Fruit fly (Drosophila melanogaster) whole organism, embryonic: ENCODE results near the gene tral.

ENCODE experiments used
- Aef1 ChIP-seq: fragments of 200-800 bp; sonication (Bioruptor generic); IDR thresholded peaks from 3 replicates; pipeline ENCODE4 v1.3.6; 2022; ENCODE audit warnings: missing biosample characterization, missing genetic modification characterization
- Blimp-1 ChIP-seq: fragments of 200-800 bp; sonication (Bioruptor generic); optimal IDR thresholded peaks from 3 replicates; lab custom pipeline; 2018; ENCODE audit warnings: missing biosample characterization, missing genetic modification characterization, mild to moderate bottlenecking, moderate library complexity, missing genetic modification reagents
- CG10959 ChIP-seq: fragments of 200-800 bp; sonication (Bioruptor generic); IDR thresholded peaks from 2 replicates; pipeline ENCODE4 v1.3.6; 2022; ENCODE audit warnings: missing biosample characterization, missing genetic modification characterization
- CG11085 ChIP-seq: fragments of 200-800 bp; sonication (Bioruptor generic); IDR thresholded peaks from 2 replicates; pipeline ENCODE4 v1.3.6; 2022; ENCODE audit warnings: missing biosample characterization, missing genetic modification characterization
- CG11247 ChIP-seq: fragments of 200-800 bp; sonication (Bioruptor generic); IDR thresholded peaks from 2 replicates; pipeline ENCODE4 v1.3.6; 2022; ENCODE audit warnings: missing biosample characterization, missing genetic modification characterization
- CG11695 ChIP-seq: fragments of 200-800 bp; sonication (Bioruptor generic); IDR thresholded peaks from 3 replicates; pipeline ENCODE4 v1.3.6; 2022; ENCODE audit warnings: missing biosample characterization, missing genetic modification characterization
- CG11696 ChIP-seq: fragments of 200-800 bp; sonication (Bioruptor generic); IDR thresholded peaks from 2 replicates; pipeline ENCODE4 v1.3.6; 2022; ENCODE audit warnings: missing biosample characterization, missing genetic modification characterization
- CG14667 ChIP-seq: fragments of 200-800 bp; sonication (Bioruptor generic); IDR thresholded peaks from 2 replicates; pipeline ENCODE4 v1.3.6; 2022; ENCODE audit warnings: missing biosample characterization, missing genetic modification characterization
- CG15073 ChIP-seq: fragments of 200-800 bp; sonication (Bioruptor generic); optimal IDR thresholded peaks from 2 replicates; lab custom pipeline; 2016; ENCODE audit warnings: missing biosample characterization, missing genetic modification characterization
- CG15696 ChIP-seq: fragments of 200-800 bp; sonication (Bioruptor generic); optimal IDR thresholded peaks from 2 replicates; lab custom pipeline; 2019; ENCODE audit warnings: missing biosample characterization, mild to moderate bottlenecking, missing genetic modification characterization, moderate library complexity
- CG17328 ChIP-seq: fragments of 200-800 bp; sonication (Bioruptor generic); IDR thresholded peaks from 2 replicates; pipeline ENCODE4 v1.3.6; 2022; ENCODE audit warnings: missing biosample characterization, missing genetic modification characterization
- CG17568 ChIP-seq: fragments of 200-800 bp; sonication (Bioruptor generic); optimal IDR thresholded peaks from 2 replicates; lab custom pipeline; 2018; ENCODE audit warnings: missing biosample characterization, mild to moderate bottlenecking, missing genetic modification characterization, moderate library complexity
- CG18764 ChIP-seq: fragments of 200-800 bp; sonication (Bioruptor generic); optimal IDR thresholded peaks from 3 replicates; lab custom pipeline; 2016; ENCODE audit warnings: missing biosample characterization, missing genetic modification characterization
- CG2116 ChIP-seq: fragments of 200-800 bp; sonication (Bioruptor generic); optimal IDR thresholded peaks from 3 replicates; lab custom pipeline; 2018; ENCODE audit warnings: missing biosample characterization, mild to moderate bottlenecking, missing genetic modification characterization
- CG2120 ChIP-seq: fragments of 200-800 bp; sonication (Bioruptor generic); optimal IDR thresholded peaks from 3 replicates; lab custom pipeline; 2016; ENCODE audit warnings: missing biosample characterization, missing genetic modification characterization
- CG30403 ChIP-seq: fragments of 200-800 bp; sonication (Bioruptor generic); optimal IDR thresholded peaks from 3 replicates; lab custom pipeline; 2016; ENCODE audit warnings: missing biosample characterization, missing genetic modification characterization
- CG3065 ChIP-seq: fragments of 200-800 bp; sonication (Bioruptor generic); optimal IDR thresholded peaks from 2 replicates; lab custom pipeline; 2016; ENCODE audit warnings: missing biosample characterization, missing genetic modification characterization
- CG33557 ChIP-seq: fragments of 200-800 bp; sonication (Bioruptor generic); optimal IDR thresholded peaks from 2 replicates; lab custom pipeline; 2019; ENCODE audit warnings: missing biosample characterization, mild to moderate bottlenecking, missing genetic modification characterization, moderate library complexity
- CG3995 ChIP-seq: fragments of 200-800 bp; sonication (Bioruptor generic); optimal IDR thresholded peaks from 3 replicates; lab custom pipeline; 2016; ENCODE audit warnings: missing biosample characterization, missing genetic modification characterization
- CG4282 ChIP-seq: fragments of 200-800 bp; sonication (Bioruptor generic); optimal IDR thresholded peaks from 2 replicates; lab custom pipeline; 2016; ENCODE audit warnings: missing biosample characterization, missing genetic modification characterization
- CG4360 ChIP-seq: fragments of 200-800 bp; sonication (Bioruptor generic); IDR thresholded peaks from 2 replicates; pipeline ENCODE4 v1.3.6; 2022; ENCODE audit warnings: missing biosample characterization, missing genetic modification characterization
- CG6854 ChIP-seq: fragments of 200-800 bp; sonication (Bioruptor generic); optimal IDR thresholded peaks from 3 replicates; lab custom pipeline; 2017; ENCODE audit warnings: missing biosample characterization, mild to moderate bottlenecking, missing genetic modification characterization
- CG9797 ChIP-seq: fragments of 200-800 bp; sonication (Bioruptor generic); optimal IDR thresholded peaks from 3 replicates; lab custom pipeline; 2018; ENCODE audit warnings: missing biosample characterization, mild to moderate bottlenecking, missing genetic modification characterization
- Dad ChIP-seq: fragments of 200-800 bp; sonication (Bioruptor generic); optimal IDR thresholded peaks from 3 replicates; lab custom pipeline; 2016; ENCODE audit warnings: missing biosample characterization, missing genetic modification characterization
- E2f1 ChIP-seq: fragments of 200-800 bp; sonication (Bioruptor generic); IDR thresholded peaks from 2 replicates; pipeline ENCODE4 v1.3.6; 2022; ENCODE audit warnings: missing biosample characterization, missing genetic modification characterization
- HLHmδ ChIP-seq: fragments of 200-800 bp; sonication (Bioruptor generic); optimal IDR thresholded peaks from 2 replicates; lab custom pipeline; 2018; ENCODE audit warnings: missing biosample characterization, mild to moderate bottlenecking, missing genetic modification characterization, moderate library complexity
- Hand ChIP-seq: fragments of 200-800 bp; sonication (Bioruptor generic); optimal IDR thresholded peaks from 2 replicates; lab custom pipeline; 2017; ENCODE audit warnings: mild to moderate bottlenecking, missing biosample characterization, missing genetic modification reagents, missing genetic modification characterization
- Hey ChIP-seq: fragments of 200-800 bp; sonication (Bioruptor generic); optimal IDR thresholded peaks from 3 replicates; lab custom pipeline; 2018; ENCODE audit warnings: missing biosample characterization, mild to moderate bottlenecking, missing genetic modification characterization
- NK7.1 ChIP-seq: fragments of 200-800 bp; sonication (Bioruptor generic); optimal IDR thresholded peaks from 3 replicates; lab custom pipeline; 2016; ENCODE audit warnings: missing biosample characterization, missing genetic modification characterization
- Ravus ChIP-seq: fragments of 200-800 bp; sonication (Bioruptor generic); IDR thresholded peaks from 2 replicates; pipeline ENCODE4 v1.3.6; 2022; ENCODE audit warnings: missing biosample characterization, missing genetic modification characterization
- Rfx ChIP-seq: fragments of 200-800 bp; sonication (Bioruptor generic); IDR thresholded peaks from 2 replicates; pipeline ENCODE4 v1.3.6; 2022; ENCODE audit warnings: missing biosample characterization, missing genetic modification characterization
- Side ChIP-seq: fragments of 200-800 bp; sonication (Bioruptor generic); optimal IDR thresholded peaks from 2 replicates; lab custom pipeline; 2016; ENCODE audit warnings: missing biosample characterization, missing genetic modification characterization
- Six4 ChIP-seq: fragments of 200-800 bp; sonication (Bioruptor generic); optimal IDR thresholded peaks from 2 replicates; lab custom pipeline; 2016; ENCODE audit warnings: missing biosample characterization, missing genetic modification characterization
- abd-A ChIP-seq: fragments of 200-800 bp; sonication (Bioruptor generic); optimal IDR thresholded peaks from 3 replicates; lab custom pipeline; 2019; ENCODE audit warnings: missing biosample characterization, mild to moderate bottlenecking, missing genetic modification characterization, moderate library complexity
- ato ChIP-seq: fragments of 200-800 bp; sonication (Bioruptor generic); IDR thresholded peaks from 2 replicates; pipeline ENCODE4 v1.3.6; 2022; ENCODE audit warnings: missing biosample characterization, missing genetic modification characterization; ENCODE audit not compliant: partially characterized antibody
- br ChIP-seq: fragments of >200 bp; optimal IDR thresholded peaks from 2 replicates; lab custom pipeline; 2017
- bsh ChIP-seq, 2 experiments: fragments of 200-800 bp; sonication (Bioruptor generic); optimal IDR thresholded peaks; 2 replicates each; lab custom pipeline; 2017 to 2018; ENCODE audit warnings: mild to moderate bottlenecking in 2 of 2, missing biosample characterization in 2 of 2, missing genetic modification characterization in 2 of 2, moderate library complexity in 1 of 2
- cg ChIP-seq: fragments of 200-800 bp; sonication (Bioruptor generic); optimal IDR thresholded peaks from 3 replicates; lab custom pipeline; 2019; ENCODE audit warnings: missing biosample characterization, mild to moderate bottlenecking, missing genetic modification characterization, moderate library complexity
- da ChIP-seq: fragments of 200-800 bp; sonication (Bioruptor generic); optimal IDR thresholded peaks from 2 replicates; lab custom pipeline; 2016; ENCODE audit warnings: missing biosample characterization, missing genetic modification characterization
- gem ChIP-seq: fragments of 200-800 bp; sonication (Bioruptor generic); optimal IDR thresholded peaks from 2 replicates; lab custom pipeline; 2019; ENCODE audit warnings: missing biosample characterization, mild to moderate bottlenecking, missing genetic modification characterization, moderate library complexity
- luna ChIP-seq: fragments of 200-800 bp; sonication (Bioruptor generic); optimal IDR thresholded peaks from 2 replicates; lab custom pipeline; 2016; ENCODE audit warnings: missing biosample characterization, missing genetic modification characterization
- nerfin-2 ChIP-seq: fragments of 200-800 bp; sonication (Bioruptor generic); IDR thresholded peaks from 2 replicates; pipeline ENCODE4 v1.3.6; 2022; ENCODE audit warnings: missing biosample characterization, missing genetic modification characterization; ENCODE audit not compliant: partially characterized antibody
- odd ChIP-seq: fragments of 200-800 bp; sonication (Bioruptor generic); optimal IDR thresholded peaks from 2 replicates; lab custom pipeline; 2017; ENCODE audit warnings: missing biosample characterization, mild to moderate bottlenecking, missing genetic modification characterization
- p53 ChIP-seq: fragments of 200-800 bp; sonication (Bioruptor generic); optimal IDR thresholded peaks from 2 replicates; lab custom pipeline; 2016; ENCODE audit warnings: missing biosample characterization, missing genetic modification characterization
- pita ChIP-seq: fragments of 200-800 bp; sonication (Bioruptor generic); optimal IDR thresholded peaks from 2 replicates; lab custom pipeline; 2017; ENCODE audit warnings: missing biosample characterization, mild to moderate bottlenecking, missing genetic modification characterization
- sc ChIP-seq, 3 experiments: fragments of >200 bp in 2 of 3; fragments of 200-800 bp in 1 of 3; sonication (Bioruptor generic) in 1 of 3; optimal IDR thresholded peaks; 2 replicates in 2 of 3; 3 replicates in 1 of 3; lab custom pipeline; 2017; ENCODE audit warnings: mild to moderate bottlenecking in 1 of 3, missing biosample characterization in 1 of 3, missing genetic modification characterization in 1 of 3, missing genetic modification reagents in 1 of 3
- shn ChIP-seq: fragments of 200-800 bp; sonication (Bioruptor generic); optimal IDR thresholded peaks from 3 replicates; lab custom pipeline; 2016; ENCODE audit warnings: missing biosample characterization, missing genetic modification characterization
- tap ChIP-seq: fragments of 200-800 bp; optimal IDR thresholded peaks from 3 replicates; lab custom pipeline; 2019; ENCODE audit warnings: missing biosample characterization, mild to moderate bottlenecking, missing genetic modification characterization, moderate library complexity
- tin ChIP-seq: fragments of 200-800 bp; sonication (Bioruptor generic); optimal IDR thresholded peaks from 3 replicates; lab custom pipeline; 2016; ENCODE audit warnings: missing biosample characterization, missing genetic modification characterization
- unpg ChIP-seq: fragments of 200-800 bp; sonication (Bioruptor generic); optimal IDR thresholded peaks from 3 replicates; lab custom pipeline; 2018; ENCODE audit warnings: missing biosample characterization, mild to moderate bottlenecking, missing genetic modification characterization, moderate library complexity

The tral gene

DNA sequence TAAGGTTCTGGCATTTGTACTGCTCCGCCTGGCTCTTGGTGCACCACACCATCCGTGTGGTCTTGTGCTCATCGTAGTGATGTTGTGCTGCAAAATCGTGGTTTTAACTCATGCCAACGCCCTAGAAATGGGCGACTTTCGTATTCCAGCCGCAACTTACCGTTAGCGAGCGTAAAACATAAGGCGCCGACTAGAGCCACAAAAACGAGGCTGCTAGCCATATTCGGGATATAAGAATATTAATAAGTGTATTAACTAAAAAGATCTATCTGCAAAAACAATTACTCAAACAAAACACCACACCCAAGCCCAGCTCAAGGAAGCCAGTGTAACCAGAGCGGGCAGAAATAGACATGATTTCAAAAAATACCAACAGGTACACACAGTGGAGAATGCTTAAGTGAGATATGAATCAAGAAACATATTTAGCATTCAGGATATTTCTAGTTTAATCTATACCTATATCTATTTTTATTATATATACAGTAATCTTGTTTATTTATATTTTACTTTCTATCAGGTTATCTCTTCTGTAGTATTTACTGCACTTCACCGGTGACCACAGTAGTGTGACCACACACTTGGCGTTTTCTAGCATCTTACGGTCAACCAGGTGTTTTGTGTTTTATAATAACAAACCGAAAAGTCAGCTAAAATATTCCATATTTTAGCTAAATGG lies 18.7 kb downstream of the tral start, which contains the start of the genes Tsf2 and CG34242 (continued):
- TF ChIP-seq tap (tag; lab: Kevin White, UChicago) (no peak), CG3065 (no peak), pita (GFP tag; lab: Kevin White, UChicago) (no peak), Rfx (GFP tag; lab: Robert Waterston, UW) (peak; percentile 96), Six4 (GFP tag; lab: Kevin White, UChicago) (peak; percentile 71), Aef1 (GFP tag; lab: Robert Waterston, UW) (peak; percentile 96), CG15696 (tag; lab: Kevin White, UChicago) (peak; percentile 57), CG9797 (GFP tag; lab: Kevin White, UChicago) (peak; percentile 81), ato (no peak), bsh (GFP tag; optimal IDR thresholded peaks at IDR 0.05; lab: Kevin White, UChicago) (peak in 1 of 2 experiments; percentile 14), Hand (GFP tag; lab: Kevin White, UChicago) (no peak), E2f1 (GFP tag; lab: Robert Waterston, UW) (peak; percentile 93), CG17328 (no peak), CG2120 (GFP tag; lab: Kevin White, UChicago) (peak; percentile 0), abd-A (tag; lab: Kevin White, UChicago) (no peak), sc (optimal IDR thresholded peaks at IDR 0.05; lab: Kevin White, UChicago) (no peak), sc (GFP tag; optimal IDR thresholded peaks at IDR 0.05; lab: Kevin White, UChicago) (no peak), nerfin-2 (GFP tag; lab: Robert Waterston, UW) (no peak), tin (peak; percentile 74), luna (GFP tag; lab: Kevin White, UChicago) (no peak), CG4360 (GFP tag; lab: Robert Waterston, UW) (peak; percentile 63), CG11085 (peak; percentile 89), Hey (tag; lab: Kevin White, UChicago) (no peak), shn (no peak), CG10959 (GFP tag; lab: Robert Waterston, UW) (peak; percentile 68), CG11247 (GFP tag; lab: Robert Waterston, UW) (peak; percentile 93), Side (GFP tag; lab: Kevin White, UChicago) (no peak), CG33557 (no peak), gem (tag; lab: Kevin White, UChicago) (peak; percentile 81), br (lab: Kevin White, UChicago) (no peak), Ravus (GFP tag; lab: Robert Waterston, UW) (peak; percentile 50; the same call in 1 of the 2 replicates), CG15073 (GFP tag; lab: Kevin White, UChicago) (no peak), HLHmδ (no peak), Dad (GFP tag; lab: Kevin White, UChicago) (no peak), da (no peak), NK7.1 (no peak), unpg (GFP tag; lab: Kevin White, UChicago) (peak; percentile 64), CG6854 (GFP tag; lab: Kevin White, UChicago) (no peak), CG30403 (GFP tag; lab: Kevin White, UChicago) (peak; percentile 53), CG14667 (peak; percentile 97), odd (GFP tag; lab: Kevin White, UChicago) (no peak), CG11696 (GFP tag; lab: Robert Waterston, UW) (peak; percentile 85), CG4282 (GFP tag; lab: Kevin White, UChicago) (no peak), CG3995 (GFP tag; lab: Kevin White, UChicago) (peak; percentile 61), Blimp-1 (peak; percentile 72), p53 (GFP tag; lab: Kevin White, UChicago) (no peak), CG2116 (peak; percentile 18), CG17568 (no peak), CG11695 (GFP tag; lab: Robert Waterston, UW) (peak; percentile 89), CG18764 (GFP tag; lab: Kevin White, UChicago) (peak; percentile 18), cg (GFP tag; lab: Kevin White, UChicago) (no peak)
